Worm (Caenorhabditis elegans) whole organism, late embryonic: ENCODE measurements around the gene hacd-1.

Experiments
- ahr-1 ChIP-seq: sonication (generic microtip); optimal IDR thresholded peaks from 2 replicates; lab custom pipeline; 2016; ENCODE audit warnings: missing genetic modification characterization, missing compliant biosample characterization
- ceh-19 ChIP-seq: fragments of 200-800 bp; sonication (Bioruptor generic); optimal IDR thresholded peaks from 2 replicates; lab custom pipeline; 2018; ENCODE audit warnings: mild to moderate bottlenecking, missing genetic modification characterization, missing compliant biosample characterization
- ceh-2 ChIP-seq: sonication (generic microtip); optimal IDR thresholded peaks from 2 replicates; lab custom pipeline; 2016; ENCODE audit warnings: missing genotype, missing genetic modification characterization, missing compliant biosample characterization
- ceh-6 ChIP-seq: fragments of 200-800 bp; sonication (Bioruptor generic); optimal IDR thresholded peaks from 2 replicates; lab custom pipeline; 2018; ENCODE audit warnings: mild to moderate bottlenecking, missing genetic modification characterization, missing compliant biosample characterization
- hlh-13 ChIP-seq: fragments of 200-800 bp; sonication (Bioruptor generic); optimal IDR thresholded peaks from 2 replicates; lab custom pipeline; 2018; ENCODE audit warnings: mild to moderate bottlenecking, missing genetic modification characterization, missing compliant biosample characterization
- lim-6 ChIP-seq: sonication (generic microtip); optimal IDR thresholded peaks from 2 replicates; lab custom pipeline; 2016; ENCODE audit warnings: missing genetic modification characterization, missing compliant biosample characterization
- madf-2 ChIP-seq: sonication (generic microtip); optimal IDR thresholded peaks from 2 replicates; lab custom pipeline; 2017; ENCODE audit warnings: missing genetic modification characterization, missing compliant biosample characterization
- pqm-1 ChIP-seq: sonication (generic microtip); optimal IDR thresholded peaks from 2 replicates; lab custom pipeline; 2016; ENCODE audit warnings: missing genetic modification characterization, missing compliant biosample characterization

ce11 chrV:1414615-1415433 is 45.3 kb upstream of the hacd-1 start:
- TF ChIP-seq pqm-1 (no peak), ceh-19 (GFP tag; lab: Kevin White, UChicago) (no peak), ceh-6 (no peak), ceh-2 (no peak), ahr-1 (tag; lab: Kevin White, UChicago) (no peak), madf-2 (tag; lab: Kevin White, UChicago) (no peak), hlh-13 (GFP tag; lab: Kevin White, UChicago) (no peak), lim-6 (no peak)
